Worm (Caenorhabditis elegans): ENCODE measurements around the gene tbc-18.

ce11 chrX:8346248-8346647 lies 32.1 kb upstream of the tbc-18 start, which contains the start of gene drd-5:
- TF ChIP-seq Y22D7AL.16 (tag; optimal IDR thresholded peaks at IDR 0.05) (no peak), elt-2 (tag; optimal IDR thresholded peaks at IDR 0.05) (no peak), hlh-8 (tag; optimal IDR thresholded peaks at IDR 0.05) (no peak), pros-1 (tag; optimal IDR thresholded peaks at IDR 0.05) (no peak), ceh-9 (tag; optimal IDR thresholded peaks at IDR 0.05) (no peak), dmd-4 (tag; optimal IDR thresholded peaks at IDR 0.05; ENCODE audit: borderline replicate concordance) (no peak), unc-86 (tag; optimal IDR thresholded peaks at IDR 0.05) (no peak), sox-2 (GFP tag; IDR thresholded peaks at IDR 0.05) (no peak), unc-55 (GFP tag; optimal IDR thresholded peaks at IDR 0.05) (no peak), pha-4 (tag; optimal IDR thresholded peaks at IDR 0.05) (no peak)
